Worm (Caenorhabditis elegans): ENCODE results near the gene C30G7.5.

ce11 chrV:14991489-14991888, 37.0 kb upstream of the C30G7.5 start:
- TF ChIP-seq bed-3 (GFP tag; optimal IDR thresholded peaks at IDR 0.05) (no peak), sptf-1 (tag; optimal IDR thresholded peaks at IDR 0.05) (no peak)

All from whole organism, mixed stage, embryonic.